Fruit fly (Drosophila melanogaster) whole organism, embryonic: Measurements from ENCODE around the gene gukh.
A peak's percentile ranks its signal among the peaks of the same experiment; 100 is the strongest.

Experiments used
- BEAF-32 ChIP-seq: fragments of 200-800 bp; sonication (Bioruptor generic); optimal IDR thresholded peaks from 3 replicates; lab custom pipeline; 2017; ENCODE audit warnings: missing biosample characterization, missing genetic modification characterization, mild to moderate bottlenecking, moderate library complexity, missing genetic modification reagents
- CG10147 ChIP-seq: fragments of 200-800 bp; sonication (Bioruptor generic); optimal IDR thresholded peaks from 2 replicates; lab custom pipeline; 2019; ENCODE audit warnings: missing biosample characterization, mild to moderate bottlenecking, missing genetic modification characterization, moderate library complexity
- CG10979 ChIP-seq: fragments of 200-800 bp; sonication (Bioruptor generic); optimal IDR thresholded peaks from 2 replicates; lab custom pipeline; 2018; ENCODE audit warnings: missing biosample characterization, mild to moderate bottlenecking, missing genetic modification characterization, moderate library complexity
- CG11504 ChIP-seq: fragments of 200-800 bp; sonication (Bioruptor generic); optimal IDR thresholded peaks from 3 replicates; lab custom pipeline; 2019; ENCODE audit warnings: missing biosample characterization, mild to moderate bottlenecking, missing genetic modification characterization, moderate library complexity
- CG12071 ChIP-seq: fragments of 200-800 bp; sonication (Bioruptor generic); optimal IDR thresholded peaks from 3 replicates; lab custom pipeline; 2018; ENCODE audit warnings: missing biosample characterization, mild to moderate bottlenecking, missing genetic modification characterization
- CG1529 ChIP-seq: fragments of 200-800 bp; sonication (Bioruptor generic); optimal IDR thresholded peaks from 3 replicates; lab custom pipeline; 2018; ENCODE audit warnings: missing biosample characterization, missing genetic modification characterization
- CG15514 ChIP-seq: fragments of 200-800 bp; sonication (Bioruptor generic); optimal IDR thresholded peaks from 3 replicates; lab custom pipeline; 2017; ENCODE audit warnings: missing biosample characterization, missing genetic modification characterization, mild to moderate bottlenecking, moderate library complexity, missing genetic modification reagents
- CG17802 ChIP-seq: fragments of 200-800 bp; sonication (Bioruptor generic); optimal IDR thresholded peaks from 2 replicates; lab custom pipeline; 2018; ENCODE audit warnings: missing biosample characterization, mild to moderate bottlenecking, missing genetic modification characterization, moderate library complexity
- CG2199 ChIP-seq: fragments of 200-800 bp; sonication (Bioruptor generic); IDR thresholded peaks from 3 replicates; pipeline ENCODE4 v1.3.6; 2022; ENCODE audit warnings: missing biosample characterization, missing genetic modification characterization
- CG33213 ChIP-seq: fragments of 200-800 bp; sonication (Bioruptor generic); optimal IDR thresholded peaks from 3 replicates; lab custom pipeline; 2016; ENCODE audit warnings: missing biosample characterization, missing genetic modification characterization
- CG4854 ChIP-seq: fragments of 200-800 bp; sonication (Bioruptor generic); optimal IDR thresholded peaks from 2 replicates; lab custom pipeline; 2016; ENCODE audit warnings: missing biosample characterization, missing genetic modification characterization, inconsistent platforms
- CG6654 ChIP-seq: fragments of 200-800 bp; sonication (Bioruptor generic); optimal IDR thresholded peaks from 2 replicates; lab custom pipeline; 2017; ENCODE audit warnings: missing biosample characterization, mild to moderate bottlenecking, missing genetic modification characterization
- CG6689 ChIP-seq: fragments of 200-800 bp; sonication (Bioruptor generic); IDR thresholded peaks from 2 replicates; pipeline ENCODE4 v1.3.6; 2022; ENCODE audit warnings: missing biosample characterization, missing genetic modification characterization
- CG6765 ChIP-seq: fragments of 200-800 bp; sonication (Bioruptor generic); optimal IDR thresholded peaks from 3 replicates; lab custom pipeline; 2017; ENCODE audit warnings: missing biosample characterization, mild to moderate bottlenecking, missing genetic modification characterization
- CG7987 ChIP-seq: fragments of 200-800 bp; sonication (Bioruptor generic); optimal IDR thresholded peaks from 2 replicates; lab custom pipeline; 2018; ENCODE audit warnings: missing biosample characterization, mild to moderate bottlenecking, missing genetic modification characterization, moderate library complexity
- CG8290 ChIP-seq, 3 experiments: fragments of 200-800 bp; sonication (Bioruptor generic); optimal IDR thresholded peaks; 2 replicates each; lab custom pipeline; 2016 to 2019; ENCODE audit warnings: missing biosample characterization in 3 of 3, missing genetic modification characterization in 3 of 3, mild to moderate bottlenecking in 2 of 3, moderate library complexity in 1 of 3
- CG9876 ChIP-seq: fragments of 200-800 bp; sonication (Bioruptor generic); optimal IDR thresholded peaks from 2 replicates; lab custom pipeline; 2016; ENCODE audit warnings: missing biosample characterization, missing genetic modification characterization
- CTCF ChIP-seq: fragments of 200-800 bp; sonication (Bioruptor generic); optimal IDR thresholded peaks from 2 replicates; lab custom pipeline; 2017; ENCODE audit warnings: missing biosample characterization, mild to moderate bottlenecking, missing genetic modification characterization, moderate library complexity
- CrebB ChIP-seq: fragments of 200-800 bp; sonication (Bioruptor generic); optimal IDR thresholded peaks from 3 replicates; lab custom pipeline; 2018; ENCODE audit warnings: missing biosample characterization, mild to moderate bottlenecking, missing genetic modification characterization
- D19A ChIP-seq: fragments of 200-800 bp; optimal IDR thresholded peaks from 3 replicates; lab custom pipeline; 2019; ENCODE audit warnings: missing biosample characterization, mild to moderate bottlenecking, missing genetic modification characterization, moderate library complexity
- Dek ChIP-seq: fragments of 200-800 bp; sonication (Bioruptor generic); optimal IDR thresholded peaks from 3 replicates; lab custom pipeline; 2019; ENCODE audit warnings: missing biosample characterization, mild to moderate bottlenecking, missing genetic modification characterization, moderate library complexity
- Dip2 ChIP-seq: fragments of 200-800 bp; sonication (Bioruptor generic); IDR thresholded peaks from 2 replicates; pipeline ENCODE4 v1.3.6; 2022; ENCODE audit warnings: missing biosample characterization, missing genetic modification characterization
- H15 ChIP-seq: fragments of 200-800 bp; sonication (Bioruptor generic); IDR thresholded peaks from 3 replicates; pipeline ENCODE4 v1.3.6; 2022; ENCODE audit warnings: missing biosample characterization, missing genetic modification characterization
- H2.0 ChIP-seq: fragments of 200-800 bp; sonication (Bioruptor generic); IDR thresholded peaks from 2 replicates; pipeline ENCODE4 v1.3.6; 2022; ENCODE audit warnings: missing biosample characterization, missing genetic modification characterization
- HLHmδ ChIP-seq: fragments of 200-800 bp; sonication (Bioruptor generic); optimal IDR thresholded peaks from 2 replicates; lab custom pipeline; 2018; ENCODE audit warnings: missing biosample characterization, mild to moderate bottlenecking, missing genetic modification characterization, moderate library complexity
- Jarid2 ChIP-seq: fragments of 200-800 bp; sonication (Bioruptor generic); optimal IDR thresholded peaks from 3 replicates; lab custom pipeline; 2017; ENCODE audit warnings: mild to moderate bottlenecking, missing biosample characterization, missing genetic modification reagents, missing genetic modification characterization
- Nf-YA ChIP-seq: fragments of 200-800 bp; sonication (Bioruptor generic); IDR thresholded peaks from 2 replicates; pipeline ENCODE4 v1.3.6; 2022; ENCODE audit warnings: missing biosample characterization, missing genetic modification characterization
- Sry-β ChIP-seq: fragments of 200-800 bp; sonication (Bioruptor generic); optimal IDR thresholded peaks from 2 replicates; lab custom pipeline; 2018; ENCODE audit warnings: missing biosample characterization, mild to moderate bottlenecking, missing genetic modification characterization, moderate library complexity
- Sry-δ ChIP-seq: fragments of 200-800 bp; sonication (Bioruptor generic); optimal IDR thresholded peaks from 2 replicates; lab custom pipeline; 2016; ENCODE audit warnings: missing biosample characterization, missing genetic modification characterization
- Stat92E ChIP-seq, 3 experiments: fragments of >200 bp in 2 of 3; fragments of 200-800 bp in 1 of 3; sonication (Bioruptor generic) in 1 of 3; optimal IDR thresholded peaks; 2 replicates each; lab custom pipeline; 2017 to 2019; ENCODE audit warnings: missing biosample characterization in 3 of 3, missing genetic modification characterization in 3 of 3, mild to moderate bottlenecking in 1 of 3, moderate library complexity in 1 of 3
- Trl ChIP-seq, 3 experiments: fragments of >200 bp in 2 of 3; fragments of 200-800 bp in 1 of 3; sonication (Bioruptor generic) in 1 of 3; optimal IDR thresholded peaks; 2 replicates in 1 of 3; 3 replicates in 2 of 3; lab custom pipeline; 2016 to 2017; ENCODE audit warnings: missing biosample characterization in 1 of 3, missing genetic modification characterization in 1 of 3
- ab ChIP-seq: fragments of 200-800 bp; sonication (Bioruptor generic); optimal IDR thresholded peaks from 2 replicates; lab custom pipeline; 2016; ENCODE audit warnings: missing biosample characterization, missing genetic modification characterization
- amos ChIP-seq: fragments of 200-800 bp; sonication (Bioruptor generic); IDR thresholded peaks from 2 replicates; pipeline ENCODE4 v1.3.6; 2022; ENCODE audit warnings: missing biosample characterization, missing genetic modification characterization; ENCODE audit not compliant: partially characterized antibody
- cad ChIP-seq: fragments of >200 bp; optimal IDR thresholded peaks from 2 replicates; lab custom pipeline; 2017; ENCODE audit warnings: missing biosample characterization, missing genetic modification characterization
- cg ChIP-seq: fragments of 200-800 bp; sonication (Bioruptor generic); optimal IDR thresholded peaks from 3 replicates; lab custom pipeline; 2019; ENCODE audit warnings: missing biosample characterization, mild to moderate bottlenecking, missing genetic modification characterization, moderate library complexity
- ci ChIP-seq: fragments of 200-800 bp; sonication (Bioruptor generic); IDR thresholded peaks from 3 replicates; pipeline ENCODE4 v1.3.6; 2022; ENCODE audit warnings: missing biosample characterization, missing genetic modification characterization
- crol ChIP-seq: fragments of 200-800 bp; sonication (Bioruptor generic); IDR thresholded peaks from 2 replicates; pipeline ENCODE4 v1.3.6; 2022; ENCODE audit warnings: missing biosample characterization, missing genetic modification characterization
- dm ChIP-seq: fragments of 200-800 bp; sonication (Bioruptor generic); optimal IDR thresholded peaks from 3 replicates; lab custom pipeline; 2016; ENCODE audit warnings: missing biosample characterization, missing genetic modification characterization
- dmrt11E ChIP-seq: fragments of 200-800 bp; sonication (Bioruptor generic); optimal IDR thresholded peaks from 3 replicates; lab custom pipeline; 2018; ENCODE audit warnings: missing biosample characterization, mild to moderate bottlenecking, missing genetic modification characterization, moderate library complexity
- gsb ChIP-seq: fragments of 200-800 bp; sonication (Bioruptor generic); IDR thresholded peaks from 2 replicates; pipeline ENCODE4 v1.3.6; 2022; ENCODE audit warnings: missing biosample characterization, missing genetic modification characterization
- klu ChIP-seq: fragments of 200-800 bp; sonication (Bioruptor generic); IDR thresholded peaks from 2 replicates; pipeline ENCODE4 v1.3.6; 2022; ENCODE audit warnings: missing biosample characterization, missing genetic modification characterization
- lilli ChIP-seq: fragments of 200-800 bp; sonication (Bioruptor generic); optimal IDR thresholded peaks from 3 replicates; lab custom pipeline; 2016; ENCODE audit warnings: missing biosample characterization, missing genetic modification characterization
- luna ChIP-seq: fragments of 200-800 bp; sonication (Bioruptor generic); optimal IDR thresholded peaks from 2 replicates; lab custom pipeline; 2016; ENCODE audit warnings: missing biosample characterization, missing genetic modification characterization
- pita ChIP-seq: fragments of 200-800 bp; sonication (Bioruptor generic); optimal IDR thresholded peaks from 2 replicates; lab custom pipeline; 2017; ENCODE audit warnings: missing biosample characterization, mild to moderate bottlenecking, missing genetic modification characterization
- sim ChIP-seq: fragments of 200-800 bp; sonication (Bioruptor generic); IDR thresholded peaks from 2 replicates; pipeline ENCODE4 v1.3.6; 2022; ENCODE audit warnings: missing biosample characterization, missing genetic modification characterization
- sqz ChIP-seq: fragments of 200-800 bp; sonication (Bioruptor generic); optimal IDR thresholded peaks from 3 replicates; lab custom pipeline; 2018; ENCODE audit warnings: missing biosample characterization, mild to moderate bottlenecking, missing genetic modification characterization
- sr ChIP-seq: fragments of 200-800 bp; sonication (Bioruptor generic); IDR thresholded peaks from 3 replicates; pipeline ENCODE4 v1.3.6; 2022; ENCODE audit warnings: missing biosample characterization, missing genetic modification characterization
- wdn ChIP-seq: fragments of 200-800 bp; sonication (Bioruptor generic); IDR thresholded peaks from 2 replicates; pipeline ENCODE4 v1.3.6; 2022; ENCODE audit warnings: missing biosample characterization, missing genetic modification characterization

Gene gukh

dm6 chr3R:19010923-19011322 is 27.1 kb downstream of the gukh start (continued):
- TF ChIP-seq CG12071 (GFP tag; lab: Kevin White, UChicago), result peak; percentile 8
- no peak for TF ChIP-seq CG6689 (GFP tag; lab: Robert Waterston, UW)
- TF ChIP-seq CG33213 (GFP tag; lab: Kevin White, UChicago), result peak; percentile 41
- TF ChIP-seq CG7987 (GFP tag; lab: Kevin White, UChicago), result peak; percentile 2
- 0 out of 2 replicates have a peak, but pooled peaks have one; percentile 38 for TF ChIP-seq sim (GFP tag; lab: Robert Waterston, UW)
- peak; percentile 4 for TF ChIP-seq Jarid2 (GFP tag; lab: Kevin White, UChicago)
- TF ChIP-seq wdn (GFP tag; lab: Robert Waterston, UW), result no peak

dm6 chr3R:19011885-19012284 is 28.1 kb downstream of the gukh start:
- TF ChIP-seq Sry-δ (GFP tag; lab: Kevin White, UChicago), result no peak
- no peak for TF ChIP-seq Sry-β
- no peak for TF ChIP-seq CG10147 (GFP tag; lab: Kevin White, UChicago)
- TF ChIP-seq CG1529 (GFP tag; lab: Kevin White, UChicago), result no peak
- peak; percentile 9; the same call in 1 of the 2 replicates for TF ChIP-seq amos (GFP tag; lab: Robert Waterston, UW)
- no peak for TF ChIP-seq Dip2 (GFP tag; lab: Robert Waterston, UW)
- TF ChIP-seq D19A (tag; lab: Kevin White, UChicago), result no peak
- peak; percentile 96 for TF ChIP-seq CG6654
- TF ChIP-seq klu, result no peak
- no peak for TF ChIP-seq Stat92E (GFP tag; optimal IDR thresholded peaks at IDR 0.05; lab: Kevin White, UChicago)
- peak; percentile 67 for TF ChIP-seq cad (GFP tag; lab: Kevin White, UChicago)
- no peak for TF ChIP-seq CG4854
- TF ChIP-seq BEAF-32, result no peak
- TF ChIP-seq lilli (GFP tag; lab: Kevin White, UChicago), result no peak
- no peak for TF ChIP-seq CrebB (tag; lab: Kevin White, UChicago)
- TF ChIP-seq dm (GFP tag; lab: Kevin White, UChicago), result no peak
- no peak for TF ChIP-seq Trl (optimal IDR thresholded peaks at IDR 0.05; lab: Kevin White, UChicago)
- no peak for TF ChIP-seq Trl (GFP tag; optimal IDR thresholded peaks at IDR 0.05; lab: Kevin White, UChicago)
- TF ChIP-seq CG11504, result peak; percentile 92
- no peak for TF ChIP-seq CG10979 (tag; lab: Kevin White, UChicago)
- TF ChIP-seq sqz (GFP tag; lab: Kevin White, UChicago), result peak; percentile 0
- no peak for TF ChIP-seq sr

DNA sequence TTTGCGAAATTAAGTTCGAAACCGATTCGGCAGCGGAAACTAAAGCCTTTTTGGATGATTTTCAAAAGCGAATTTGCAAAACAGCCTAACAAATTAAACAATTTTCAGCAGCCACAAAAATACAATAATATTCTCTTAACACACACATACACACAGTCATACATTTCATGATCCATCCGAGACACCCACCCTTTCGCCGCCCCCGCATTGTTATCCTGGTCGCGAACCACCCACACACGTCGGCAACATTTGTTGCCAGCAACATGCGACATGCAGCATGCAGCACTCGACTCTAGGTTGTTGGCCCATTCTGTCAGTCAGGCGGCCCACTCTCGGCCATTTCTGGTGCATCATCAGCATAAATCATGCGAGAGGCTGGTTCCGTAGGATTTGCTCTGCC is 30.2 kb downstream of the gukh start:
- peak; percentile 18 for TF ChIP-seq CG15514 (GFP tag; lab: Kevin White, UChicago)
- peak; percentile 81; the same call in 1 of the 3 replicates for TF ChIP-seq CG2199 (GFP tag; lab: Robert Waterston, UW)
- TF ChIP-seq Nf-YA (GFP tag; lab: Robert Waterston, UW), result no peak
- TF ChIP-seq cg (GFP tag; lab: Kevin White, UChicago), result peak; percentile 63
- no peak for TF ChIP-seq CG9876 (GFP tag; lab: Kevin White, UChicago)
- TF ChIP-seq CG11504, result peak; percentile 100
- TF ChIP-seq sr, result peak; percentile 100
- no peak for TF ChIP-seq gsb (GFP tag; lab: Robert Waterston, UW)
- TF ChIP-seq HLHmδ (GFP tag; lab: Kevin White, UChicago), result peak; percentile 27
- no peak for TF ChIP-seq CG8290 (GFP tag; optimal IDR thresholded peaks at IDR 0.05; lab: Kevin White, UChicago)
- TF ChIP-seq CG8290 (tag; optimal IDR thresholded peaks at IDR 0.05; lab: Kevin White, UChicago), result peak in 1 of 2 experiments; percentile 26
- TF ChIP-seq ci (GFP tag; lab: Robert Waterston, UW), result 0 out of 3 replicates have a peak, but pooled peaks have one; percentile 22
- no peak for TF ChIP-seq H2.0 (GFP tag; lab: Robert Waterston, UW)
- TF ChIP-seq cad (GFP tag; lab: Kevin White, UChicago), result peak; percentile 71
- peak; percentile 56 for TF ChIP-seq pita (GFP tag; lab: Kevin White, UChicago)
- TF ChIP-seq dmrt11E, result no peak
- TF ChIP-seq CTCF, result peak; percentile 37
- TF ChIP-seq crol (GFP tag; lab: Robert Waterston, UW), result peak; percentile 19; the same call in 1 of the 2 replicates
- no peak for TF ChIP-seq ab (GFP tag; lab: Kevin White, UChicago)
- TF ChIP-seq CG6654, result peak; percentile 89
- TF ChIP-seq CG17802 (tag; lab: Kevin White, UChicago), result no peak
- no peak for TF ChIP-seq Dek
- no peak for TF ChIP-seq luna (GFP tag; lab: Kevin White, UChicago)
- TF ChIP-seq CG6765, result no peak
- no peak for TF ChIP-seq H15 (GFP tag; lab: Robert Waterston, UW)
- TF ChIP-seq klu, result peak; percentile 71
